Fruit fly (Drosophila melanogaster) S2 (cell line): ENCODE results near the gene CG14785.

Experiments used
- CG8478 ChIP-seq: fragments of >200 bp; optimal IDR thresholded peaks from 2 replicates; lab custom pipeline; 2018
- CTCF ChIP-seq, 2 experiments: fragments of >200 bp; optimal IDR thresholded peaks; 2 replicates each; lab custom pipeline; 2018

DNA sequence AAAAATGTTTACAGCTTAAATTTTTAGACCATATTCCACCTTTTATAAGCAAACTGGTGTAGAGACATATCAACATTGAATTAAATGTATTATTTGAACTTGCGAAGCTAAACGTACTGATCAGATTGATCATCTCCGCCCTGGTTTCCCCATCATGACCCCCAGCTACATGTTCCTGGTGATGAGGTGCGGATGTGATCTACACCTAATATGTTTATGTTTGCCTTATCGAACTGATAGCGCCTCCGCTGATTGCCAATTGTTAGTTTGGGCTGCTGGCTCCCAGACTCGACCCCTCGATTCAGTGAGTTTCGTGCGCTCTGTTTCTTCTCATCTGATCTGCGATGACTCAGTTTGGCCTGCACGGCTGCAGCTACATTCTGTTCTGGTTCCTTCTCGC lies 15.4 kb upstream of the CG14785 start, which contains the start of gene CG14780:
- TF ChIP-seq CTCF (optimal IDR thresholded peaks at IDR 0.05; lab: Kevin White, UChicago) (no peak), CG8478 (lab: Kevin White, UChicago) (no peak)
